Fruit fly (Drosophila melanogaster): ENCODE measurements around the gene CG31909.
A peak's percentile ranks its signal among the peaks of the same experiment; 100 is the strongest.

CG31909 gene

dm6 chr2L:7219650-7220267, 37.6 kb upstream of the CG31909 start, which contains the start of gene CG13784 (continued):
- peak; percentile 57; the same call in 1 of the 2 replicates for TF ChIP-seq sob (GFP tag; IDR thresholded peaks at IDR 0.05)
- TF ChIP-seq grau (tag; optimal IDR thresholded peaks at IDR 0.05), result peak; percentile 20
- TF ChIP-seq Camta (GFP tag; optimal IDR thresholded peaks at IDR 0.05), result no peak
- peak; percentile 92 for TF ChIP-seq CG9797 (GFP tag; optimal IDR thresholded peaks at IDR 0.05)
- TF ChIP-seq eyg (GFP tag; optimal IDR thresholded peaks at IDR 0.05), result no peak
- peak; percentile 6 for TF ChIP-seq fd3F (GFP tag; optimal IDR thresholded peaks at IDR 0.05)
- no peak for TF ChIP-seq ftz-f1 (GFP tag; optimal IDR thresholded peaks at IDR 0.05)
- no peak for TF ChIP-seq CG16863 (GFP tag; optimal IDR thresholded peaks at IDR 0.05)
- no peak for TF ChIP-seq org-1 (GFP tag; optimal IDR thresholded peaks at IDR 0.05)
- no peak for TF ChIP-seq CG5180 (GFP tag; optimal IDR thresholded peaks at IDR 0.05)
- TF ChIP-seq MBD-R2 (GFP tag; IDR thresholded peaks at IDR 0.05), result peak; percentile 48
- peak; percentile 82 for TF ChIP-seq CG1603 (tag; optimal IDR thresholded peaks at IDR 0.05)
- TF ChIP-seq Mad (GFP tag; optimal IDR thresholded peaks at IDR 0.05), result no peak
- TF ChIP-seq Rfx (GFP tag; IDR thresholded peaks at IDR 0.05), result peak; percentile 61; the same call in 1 of the 2 replicates
- peak; percentile 49 for TF ChIP-seq CG2875 (GFP tag; optimal IDR thresholded peaks at IDR 0.05)
- TF ChIP-seq lab (GFP tag; optimal IDR thresholded peaks at IDR 0.05), result peak; percentile 61
- peak; percentile 50; the same call in 2 of the 4 replicates for TF ChIP-seq Dll (GFP tag; IDR thresholded peaks at IDR 0.05; ENCODE audit: partially characterized antibody)
- peak; percentile 96 for TF ChIP-seq ssp (GFP tag; IDR thresholded peaks at IDR 0.05)
- TF ChIP-seq Elba2 (GFP tag; optimal IDR thresholded peaks at IDR 0.05), result no peak
- TF ChIP-seq Trl (optimal IDR thresholded peaks at IDR 0.05), result no peak
- TF ChIP-seq Trl (GFP tag; optimal IDR thresholded peaks at IDR 0.05), result no peak
- peak; percentile 60 for TF ChIP-seq Sry-δ (GFP tag; optimal IDR thresholded peaks at IDR 0.05)
- peak; percentile 39 for TF ChIP-seq CG18619 (GFP tag; optimal IDR thresholded peaks at IDR 0.05)
- no peak for TF ChIP-seq CG18476 (GFP tag; optimal IDR thresholded peaks at IDR 0.05)
- peak; percentile 44 for TF ChIP-seq sug (tag; optimal IDR thresholded peaks at IDR 0.05)
- peak; percentile 45 for TF ChIP-seq CG12299 (tag; optimal IDR thresholded peaks at IDR 0.05)
- no peak for TF ChIP-seq CG11093 (GFP tag; IDR thresholded peaks at IDR 0.05)
- TF ChIP-seq Dek (tag; optimal IDR thresholded peaks at IDR 0.05), result peak; percentile 69
- TF ChIP-seq Doc3 (GFP tag; IDR thresholded peaks at IDR 0.05; ENCODE audit: partially characterized antibody), result no peak
- peak; percentile 63 for TF ChIP-seq sqz (GFP tag; optimal IDR thresholded peaks at IDR 0.05)
- no peak for TF ChIP-seq CG10366 (GFP tag; IDR thresholded peaks at IDR 0.05)
- peak; percentile 85 for TF ChIP-seq HmgZ (tag; optimal IDR thresholded peaks at IDR 0.05)
- no peak for TF ChIP-seq CG1792 (GFP tag; optimal IDR thresholded peaks at IDR 0.05)
- TF ChIP-seq CG8359 (GFP tag; optimal IDR thresholded peaks at IDR 0.05; ENCODE audit: borderline replicate concordance), result peak; percentile 19
- TF ChIP-seq CkIIα-i1 (GFP tag; IDR thresholded peaks at IDR 0.05), result no peak
- TF ChIP-seq dm (GFP tag; optimal IDR thresholded peaks at IDR 0.05), result peak; percentile 5
- TF ChIP-seq z (GFP tag; IDR thresholded peaks at IDR 0.05), result no peak
- TF ChIP-seq br (optimal IDR thresholded peaks at IDR 0.05), result no peak
- no peak for TF ChIP-seq Hr78 (GFP tag; optimal IDR thresholded peaks at IDR 0.05)
- TF ChIP-seq CG13624 (GFP tag; optimal IDR thresholded peaks at IDR 0.05), result no peak
- TF ChIP-seq vnd (GFP tag; IDR thresholded peaks at IDR 0.05; ENCODE audit: partially characterized antibody), result no peak
- TF ChIP-seq Gsc (GFP tag; IDR thresholded peaks at IDR 0.05), result no peak
- peak; percentile 51 for TF ChIP-seq CG31441 (GFP tag; IDR thresholded peaks at IDR 0.05)
- TF ChIP-seq vvl (GFP tag; IDR thresholded peaks at IDR 0.05), result peak; percentile 64
- TF ChIP-seq BEAF-32 (GFP tag; optimal IDR thresholded peaks at IDR 0.05), result peak; percentile 78
- no peak for TF ChIP-seq cad (GFP tag; optimal IDR thresholded peaks at IDR 0.05)
- TF ChIP-seq zen2 (GFP tag; IDR thresholded peaks at IDR 0.05; ENCODE audit: partially characterized antibody), result no peak
- peak; percentile 42 for TF ChIP-seq unpg (GFP tag; optimal IDR thresholded peaks at IDR 0.05)
- no peak for TF ChIP-seq Antp (GFP tag; optimal IDR thresholded peaks at IDR 0.05)
- no peak for TF ChIP-seq crol (GFP tag; IDR thresholded peaks at IDR 0.05)
- peak; percentile 22 for TF ChIP-seq dmrt11E (tag; optimal IDR thresholded peaks at IDR 0.05)
